Worm (Caenorhabditis elegans): ENCODE results near the gene K09A9.6.

DNA sequence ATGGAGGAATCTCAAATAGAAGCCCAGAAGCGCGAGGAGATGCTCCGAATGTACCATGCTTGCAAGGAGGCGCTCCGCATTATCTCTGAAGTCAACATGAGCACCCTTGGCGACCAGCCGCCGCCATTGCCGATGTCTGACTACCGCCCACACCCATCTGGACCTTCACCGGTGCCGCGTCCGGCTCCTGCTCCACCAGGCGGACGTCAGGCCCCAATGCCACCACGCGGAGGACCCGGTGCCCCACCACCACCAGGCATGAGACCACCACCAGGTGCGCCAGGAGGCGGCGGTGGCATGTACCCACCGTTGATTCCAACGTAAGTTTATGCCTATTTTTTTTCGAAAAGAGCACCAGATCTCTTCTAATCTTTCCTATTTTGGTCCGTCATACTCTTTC lies 5.0 kb upstream of the K09A9.6 start:
- no peak for TF ChIP-seq unc-62 (GFP tag; optimal IDR thresholded peaks at IDR 0.05)
- TF ChIP-seq zag-1 (tag; optimal IDR thresholded peaks at IDR 0.05) = no peak
- TF ChIP-seq nhr-76 (tag; optimal IDR thresholded peaks at IDR 0.05) = no peak
- no peak for TF ChIP-seq unc-39 (tag; optimal IDR thresholded peaks at IDR 0.05)
- TF ChIP-seq sea-2 (GFP tag; optimal IDR thresholded peaks at IDR 0.05) = no peak
- no peak for TF ChIP-seq snpc-4 (tag; optimal IDR thresholded peaks at IDR 0.05)
- TF ChIP-seq ZK546.5 (tag; optimal IDR thresholded peaks at IDR 0.05) = no peak
- no peak for TF ChIP-seq fkh-10 (GFP tag; optimal IDR thresholded peaks at IDR 0.05)
- no peak for TF ChIP-seq jun-1 (tag; optimal IDR thresholded peaks at IDR 0.05)
- no peak for TF ChIP-seq R02D3.7 (tag; optimal IDR thresholded peaks at IDR 0.05)
- TF ChIP-seq ama-1 (optimal IDR thresholded peaks at IDR 0.05) = no peak
- no peak for TF ChIP-seq nhr-23 (tag; optimal IDR thresholded peaks at IDR 0.05)
- no peak for TF ChIP-seq fos-1 (tag; optimal IDR thresholded peaks at IDR 0.05)
- TF ChIP-seq nhr-11 (tag; optimal IDR thresholded peaks at IDR 0.05) = no peak

All from whole organism, L3 larva.